Worm (Caenorhabditis elegans): ENCODE data around the gene vps-2.

The vps-2 gene

DNA sequence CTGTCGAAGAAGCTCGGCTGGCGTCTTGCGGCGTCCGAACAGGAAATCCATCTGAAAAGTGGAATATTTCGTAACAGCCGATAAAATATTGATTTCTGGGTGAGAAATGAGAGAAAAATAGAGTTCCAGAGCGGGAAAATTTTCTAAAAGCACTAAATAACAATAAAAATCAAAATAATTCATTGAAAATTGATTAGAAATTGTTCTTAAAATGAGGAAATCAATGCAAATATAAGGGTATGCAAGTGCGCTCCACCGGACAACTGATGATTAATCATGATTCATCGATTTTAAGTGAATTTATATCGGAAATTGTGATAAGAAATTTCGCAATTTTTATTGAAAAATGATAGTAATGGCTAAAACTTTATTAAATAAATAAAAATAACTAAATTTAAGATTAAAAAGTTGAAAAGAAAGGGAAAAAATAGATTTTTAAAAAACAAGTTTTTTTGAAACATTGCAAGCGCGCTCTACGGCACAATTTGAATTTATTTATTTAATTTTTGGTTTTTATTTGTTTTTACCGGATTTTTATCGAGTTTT is at the start of gene vps-2, which contains the start of gene tiar-2:
Gene vps-2, minus strand, starts transcription at position 51 of the 546 bp plus-strand sequence.
Gene tiar-2, plus strand, starts transcription at position 520 of the 546 bp plus-strand sequence.
- TF ChIP-seq hmg-11 (tag; optimal IDR thresholded peaks at IDR 0.05), result no peak
- no peak for TF ChIP-seq lin-39 (tag; optimal IDR thresholded peaks at IDR 0.05)
- TF ChIP-seq sea-2 (GFP tag; optimal IDR thresholded peaks at IDR 0.05), result no peak
- no peak for TF ChIP-seq nhr-28 (tag; optimal IDR thresholded peaks at IDR 0.05)
- peak; percentile 98 for TF ChIP-seq pqm-1 (tag; optimal IDR thresholded peaks at IDR 0.05)
- TF ChIP-seq ceh-9 (tag; optimal IDR thresholded peaks at IDR 0.05), result no peak
- TF ChIP-seq elt-2 (tag; optimal IDR thresholded peaks at IDR 0.05), result peak; percentile 61
- TF ChIP-seq tbx-2 (tag; optimal IDR thresholded peaks at IDR 0.05), result no peak
- TF ChIP-seq nfya-1 (tag; optimal IDR thresholded peaks at IDR 0.05; ENCODE audit: insufficient read depth), result peak; percentile 23
- TF ChIP-seq nhr-11 (tag; optimal IDR thresholded peaks at IDR 0.05), result no peak
- TF ChIP-seq R02D3.7 (tag; optimal IDR thresholded peaks at IDR 0.05), result peak; percentile 33
- TF ChIP-seq nhr-67 (tag; optimal IDR thresholded peaks at IDR 0.05), result no peak
- TF ChIP-seq nhr-43 (tag; optimal IDR thresholded peaks at IDR 0.05; ENCODE audit: poor library complexity, severe bottlenecking), result no peak
- TF ChIP-seq ceh-82 (tag; optimal IDR thresholded peaks at IDR 0.05), result no peak
- TF ChIP-seq lsy-12 (tag; optimal IDR thresholded peaks at IDR 0.05), result no peak
- peak; percentile 80 for TF ChIP-seq snpc-4 (tag; optimal IDR thresholded peaks at IDR 0.05)
- TF ChIP-seq unc-39 (tag; optimal IDR thresholded peaks at IDR 0.05), result no peak
- peak; percentile 89 for TF ChIP-seq fos-1 (tag; optimal IDR thresholded peaks at IDR 0.05)
- TF ChIP-seq pha-4 (tag; optimal IDR thresholded peaks at IDR 0.05), result peak; percentile 89
- no peak for TF ChIP-seq nhr-237 (tag; optimal IDR thresholded peaks at IDR 0.05)
- no peak for TF ChIP-seq zag-1 (tag; optimal IDR thresholded peaks at IDR 0.05)
- TF ChIP-seq mdl-1 (tag; optimal IDR thresholded peaks at IDR 0.05), result no peak
- TF ChIP-seq aly-2 (tag; optimal IDR thresholded peaks at IDR 0.05), result no peak
- no peak for TF ChIP-seq nhr-12 (tag; optimal IDR thresholded peaks at IDR 0.05)
- no peak for TF ChIP-seq fkh-10 (GFP tag; optimal IDR thresholded peaks at IDR 0.05)
- peak; percentile 57 for TF ChIP-seq jun-1 (tag; optimal IDR thresholded peaks at IDR 0.05)
- no peak for TF ChIP-seq elt-3 (tag; optimal IDR thresholded peaks at IDR 0.05)
- no peak for TF ChIP-seq ZK546.5 (tag; optimal IDR thresholded peaks at IDR 0.05)
- no peak for TF ChIP-seq nhr-77 (tag; optimal IDR thresholded peaks at IDR 0.05)
- no peak for TF ChIP-seq unc-62 (GFP tag; optimal IDR thresholded peaks at IDR 0.05)
- peak; percentile 85 for TF ChIP-seq lin-15B (tag; optimal IDR thresholded peaks at IDR 0.05)
- no peak for TF ChIP-seq ama-1 (optimal IDR thresholded peaks at IDR 0.05)
- TF ChIP-seq egl-27 (tag; optimal IDR thresholded peaks at IDR 0.05), result no peak
- peak; percentile 75 for TF ChIP-seq ceh-28 (tag; optimal IDR thresholded peaks at IDR 0.05)
- no peak for TF ChIP-seq elt-1 (tag; optimal IDR thresholded peaks at IDR 0.05)
- TF ChIP-seq skn-1 (tag; optimal IDR thresholded peaks at IDR 0.05), result peak; percentile 93
- no peak for TF ChIP-seq mml-1 (tag; optimal IDR thresholded peaks at IDR 0.05)
- TF ChIP-seq ceh-16 (tag; optimal IDR thresholded peaks at IDR 0.05), result no peak
- no peak for TF ChIP-seq daf-12 (tag; optimal IDR thresholded peaks at IDR 0.05)
- no peak for TF ChIP-seq egl-5 (tag; optimal IDR thresholded peaks at IDR 0.05)
- TF ChIP-seq eor-1 (tag; optimal IDR thresholded peaks at IDR 0.05), result peak in 1 of 2 experiments; percentile 60
- TF ChIP-seq nhr-76 (tag; optimal IDR thresholded peaks at IDR 0.05), result no peak
- no peak for TF ChIP-seq nhr-25 (tag; optimal IDR thresholded peaks at IDR 0.05)
- no peak for TF ChIP-seq fkh-2 (tag; optimal IDR thresholded peaks at IDR 0.05)
- TF ChIP-seq ztf-4 (tag; optimal IDR thresholded peaks at IDR 0.05), result no peak
- TF ChIP-seq ztf-11 (tag; optimal IDR thresholded peaks at IDR 0.05), result no peak
- TF ChIP-seq nhr-23 (tag; optimal IDR thresholded peaks at IDR 0.05), result peak; percentile 25

Data from whole organism, L3 larva.